Worm (Caenorhabditis elegans): ENCODE measurements around the gene str-20.

ce11 chrV:727484-728351, 28.6 kb upstream of the str-20 start, which contains the start of the genes icl-1 and srh-2:
- TF ChIP-seq nhr-237 (tag; optimal IDR thresholded peaks at IDR 0.05) (no peak), elt-3 (tag; optimal IDR thresholded peaks at IDR 0.05) (no peak), ztf-4 (tag; optimal IDR thresholded peaks at IDR 0.05) (peak; percentile 65), nhr-12 (tag; optimal IDR thresholded peaks at IDR 0.05) (no peak), lin-39 (tag; optimal IDR thresholded peaks at IDR 0.05) (no peak), nhr-6 (tag; optimal IDR thresholded peaks at IDR 0.05) (peak; percentile 10), nhr-129 (tag; optimal IDR thresholded peaks at IDR 0.05) (peak; percentile 78), unc-62 (GFP tag; optimal IDR thresholded peaks at IDR 0.05) (peak; percentile 28), lin-13 (GFP tag; optimal IDR thresholded peaks at IDR 0.05) (peak; percentile 48), ama-1 (optimal IDR thresholded peaks at IDR 0.05) (peak; percentile 96), ceh-82 (tag; optimal IDR thresholded peaks at IDR 0.05) (no peak), peb-1 (tag; optimal IDR thresholded peaks at IDR 0.05) (no peak), nhr-25 (tag; optimal IDR thresholded peaks at IDR 0.05) (peak; percentile 12), nhr-11 (tag; optimal IDR thresholded peaks at IDR 0.05) (no peak)

Data from whole organism, L2 larva.